Worm (Caenorhabditis elegans) whole organism, L4/young adult: ENCODE measurements around the gene F02H6.7.

Experiments
- W03F9.2 ChIP-seq: fragments of 150-350 bp; optimal IDR thresholded peaks from 2 replicates; lab custom pipeline; 2014; ENCODE audit warnings: missing biosample characterization, missing genetic modification characterization
- dao-5 ChIP-seq: sonication (generic microtip); optimal IDR thresholded peaks from 2 replicates; lab custom pipeline; 2016; ENCODE audit warnings: missing genotype, missing genetic modification characterization, moderate library complexity, missing compliant biosample characterization
- him-1 ChIP-seq: sonication (generic microtip); optimal IDR thresholded peaks from 2 replicates; lab custom pipeline; 2016; ENCODE audit warnings: missing genotype, missing genetic modification reagents, missing genetic modification characterization, missing compliant biosample characterization

The F02H6.7 gene

DNA sequence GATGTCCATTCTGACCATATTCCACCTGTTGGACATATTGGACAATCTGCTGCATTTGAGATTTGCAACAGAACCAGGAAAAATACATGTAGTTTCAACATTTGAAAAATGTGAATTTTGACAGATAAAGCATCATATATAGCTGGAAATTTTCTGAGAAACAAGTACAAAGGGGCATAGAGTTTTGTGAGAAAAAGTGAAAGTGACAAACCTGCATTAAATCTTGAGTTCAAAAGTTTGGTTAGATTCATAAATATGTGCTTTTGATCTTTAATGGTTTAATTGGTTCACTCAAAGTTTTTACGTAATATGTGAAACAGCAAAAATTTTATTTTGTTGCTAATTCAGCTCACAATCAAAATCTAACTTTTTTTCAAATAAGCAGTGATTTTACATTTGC lies at the start of gene F02H6.7:
TSS of gene F02H6.7 (minus strand) at position 101 of the 400 bp plus-strand sequence.
- TF ChIP-seq him-1 (tag; lab: Kevin White, UChicago) (no peak), W03F9.2 (no peak), dao-5 (tag; lab: Kevin White, UChicago) (no peak)

DNA sequence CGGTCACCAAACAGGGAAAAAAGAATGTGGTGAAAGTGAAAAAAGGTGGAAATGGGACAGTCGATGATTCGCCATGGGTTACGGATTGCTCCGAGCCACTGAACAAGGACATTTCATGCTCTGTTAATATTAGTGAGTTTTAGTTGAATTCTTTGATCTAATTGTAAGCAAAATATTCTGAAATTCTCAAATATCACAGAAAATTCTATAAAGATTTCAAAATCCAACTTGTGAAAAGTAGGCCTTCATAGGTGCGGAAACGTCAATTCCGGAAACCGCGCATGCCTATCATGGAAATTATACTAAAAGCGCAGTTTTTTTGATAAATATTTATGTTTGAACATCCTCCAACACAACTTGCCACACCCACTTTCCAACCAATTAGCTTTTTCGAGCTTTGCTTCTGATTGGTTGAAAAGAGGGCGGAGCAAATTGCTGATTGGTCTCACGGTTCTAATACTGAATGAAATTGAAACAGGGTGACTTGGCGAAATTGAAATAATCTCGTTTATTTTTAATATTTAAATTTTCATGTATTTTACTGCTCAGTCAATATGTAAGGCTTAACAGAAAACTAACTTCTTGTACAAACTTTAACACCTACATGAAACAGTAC lies 48.9 kb upstream of the F02H6.7 start:
- TF ChIP-seq him-1 (tag; lab: Kevin White, UChicago) = no peak
- TF ChIP-seq W03F9.2 = no peak
- no peak for TF ChIP-seq dao-5 (tag; lab: Kevin White, UChicago)

DNA sequence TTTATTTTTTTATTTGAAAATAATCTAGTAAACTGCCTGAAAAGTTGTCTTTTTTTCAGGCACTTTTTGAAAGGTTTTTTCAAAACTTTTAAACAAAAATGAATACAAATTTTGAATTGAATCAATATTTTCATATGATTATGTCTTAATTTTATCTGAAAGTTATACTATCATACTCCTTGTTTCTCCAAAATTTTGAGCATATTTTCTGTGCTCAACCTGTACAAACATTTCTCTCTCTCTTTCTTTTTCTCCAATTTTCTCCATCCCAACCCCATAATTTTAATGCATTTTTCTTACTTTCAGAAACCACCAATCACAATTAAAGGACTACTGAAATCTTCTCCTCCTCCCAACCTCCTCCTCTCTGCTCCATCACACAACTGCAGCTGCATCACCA lies 48.2 kb upstream of the F02H6.7 start, which contains the start of gene ilcr-1:
TSS of gene ilcr-1 (plus strand) at position 301 of the 400 bp plus-strand sequence.
- no peak for TF ChIP-seq dao-5 (tag; lab: Kevin White, UChicago)
- no peak for TF ChIP-seq W03F9.2
- TF ChIP-seq him-1 (tag; lab: Kevin White, UChicago) = no peak

DNA sequence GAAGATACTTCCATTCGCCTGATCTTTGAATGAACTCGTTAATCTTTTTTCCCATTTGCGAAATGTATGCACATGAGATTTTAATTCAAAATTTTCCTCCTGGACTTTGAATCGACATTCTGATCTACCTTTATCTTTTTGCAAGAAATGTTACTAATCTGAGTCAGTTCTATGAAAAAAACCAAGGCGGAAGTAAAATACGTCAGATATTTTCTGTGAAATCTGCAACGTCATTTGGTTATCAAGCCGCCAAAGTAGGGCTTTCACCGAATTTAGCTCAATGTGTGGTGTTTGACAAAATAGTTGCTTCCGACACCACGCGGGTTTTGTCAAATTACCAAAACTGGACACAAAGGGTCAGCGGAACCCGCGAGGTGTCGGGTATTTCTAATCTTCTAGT lies 46.9 kb upstream of the F02H6.7 start:
- no peak for TF ChIP-seq dao-5 (tag; lab: Kevin White, UChicago)

DNA sequence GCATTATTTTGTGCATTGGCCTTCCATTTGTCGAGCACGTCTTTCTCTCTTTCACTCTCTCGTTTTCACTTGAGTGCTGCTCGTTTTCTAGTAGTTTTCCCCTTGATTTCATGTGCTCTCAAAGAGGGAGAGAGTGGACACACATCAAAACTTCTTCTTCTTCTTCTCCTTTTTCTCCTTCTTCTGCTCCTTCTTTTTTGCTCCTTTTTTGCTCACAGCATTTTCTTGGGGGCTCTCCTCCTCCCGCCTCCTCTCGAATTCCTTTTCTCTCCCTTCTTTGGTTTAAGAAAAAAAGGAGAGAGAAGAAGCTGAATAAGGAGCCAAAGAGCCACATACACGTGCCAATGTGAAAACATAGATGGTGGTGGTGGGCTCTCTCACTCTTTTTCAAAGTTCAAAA lies 44.6 kb upstream of the F02H6.7 start:
- TF ChIP-seq him-1 (tag; lab: Kevin White, UChicago) (peak; percentile 72), W03F9.2 (no peak)

DNA sequence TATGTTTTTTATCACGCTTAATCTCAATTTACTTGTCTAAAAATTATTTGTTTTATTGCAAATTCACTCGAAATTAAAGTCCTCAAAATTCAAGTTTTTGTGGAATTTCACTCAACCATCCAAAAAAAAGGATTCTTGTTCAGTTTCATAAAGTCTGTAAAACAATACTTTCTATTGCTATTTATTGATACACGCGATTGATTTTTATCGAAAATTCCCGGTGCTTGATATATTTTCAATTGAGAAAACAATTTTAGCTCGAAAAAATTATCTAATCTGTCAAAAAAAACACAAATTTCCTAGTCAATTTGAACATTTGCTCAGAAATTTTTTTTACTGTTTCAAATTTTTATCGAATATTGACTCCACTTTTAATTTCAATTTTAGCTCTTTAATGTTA lies 42.0 kb upstream of the F02H6.7 start:
- no peak for TF ChIP-seq W03F9.2
- TF ChIP-seq him-1 (tag; lab: Kevin White, UChicago) = no peak
- TF ChIP-seq dao-5 (tag; lab: Kevin White, UChicago) = no peak

DNA sequence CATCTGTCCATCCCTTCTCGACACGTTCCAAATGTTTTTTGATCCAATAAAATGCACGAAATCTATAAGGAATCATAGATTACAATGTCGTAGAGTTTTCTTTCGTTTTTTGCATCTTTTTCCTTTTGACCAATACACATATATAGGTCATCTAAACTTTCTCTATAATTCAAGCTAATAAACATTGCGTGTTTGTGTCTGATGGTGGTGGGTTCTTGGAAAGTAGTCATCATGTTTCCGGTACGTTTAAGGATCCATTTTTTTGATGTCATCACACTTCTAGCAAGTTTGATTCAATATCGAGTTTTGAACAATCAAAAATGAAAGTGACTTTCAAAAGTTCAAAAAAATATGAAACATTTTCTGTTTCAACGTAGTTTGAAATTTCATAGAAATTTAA lies 40.9 kb upstream of the F02H6.7 start:
- no peak for TF ChIP-seq dao-5 (tag; lab: Kevin White, UChicago)
- TF ChIP-seq W03F9.2 = no peak
- TF ChIP-seq him-1 (tag; lab: Kevin White, UChicago) = no peak

DNA sequence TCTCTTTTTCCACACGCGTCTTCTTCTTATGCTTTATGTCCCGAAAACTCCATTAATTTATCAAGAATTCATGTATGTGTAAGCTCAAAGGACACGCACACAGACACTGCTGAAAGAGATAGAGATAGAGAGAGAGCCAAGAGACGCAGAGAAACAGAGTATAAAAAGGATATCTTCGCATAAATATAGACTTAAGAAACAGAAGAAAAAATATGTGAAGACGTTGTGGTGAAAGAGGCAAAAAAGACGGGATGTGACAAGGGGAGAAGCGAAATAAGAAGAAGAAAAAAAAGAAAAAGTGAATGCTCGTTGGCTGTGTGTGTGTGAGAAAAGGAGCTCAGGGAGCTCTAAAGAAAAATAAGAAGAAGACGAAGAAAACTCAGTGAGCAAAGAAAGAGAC lies 32.8 kb upstream of the F02H6.7 start:
- TF ChIP-seq dao-5 (tag; lab: Kevin White, UChicago) = no peak
- peak; percentile 77 for TF ChIP-seq him-1 (tag; lab: Kevin White, UChicago)

DNA sequence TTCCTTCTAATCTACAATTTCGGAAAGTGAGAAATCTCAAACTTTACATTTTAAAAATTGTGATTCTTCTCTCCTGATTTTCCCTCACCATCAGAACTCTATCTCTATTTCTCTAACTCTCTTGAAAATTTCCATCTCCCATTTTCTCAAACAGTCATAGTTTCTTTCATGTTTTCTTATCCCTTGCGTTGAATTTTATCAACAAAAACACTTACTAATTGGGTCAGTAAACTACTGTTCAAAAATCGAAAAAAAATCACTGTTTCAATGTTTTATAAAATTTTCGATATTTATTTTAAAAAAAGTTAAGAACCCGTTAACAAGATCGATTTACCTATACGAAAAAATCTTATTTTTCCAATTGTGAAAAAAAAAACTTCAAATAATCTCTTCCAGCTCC lies 31.2 kb upstream of the F02H6.7 start:
- TF ChIP-seq him-1 (tag; lab: Kevin White, UChicago) (no peak), dao-5 (tag; lab: Kevin White, UChicago) (no peak), W03F9.2 (no peak)

DNA sequence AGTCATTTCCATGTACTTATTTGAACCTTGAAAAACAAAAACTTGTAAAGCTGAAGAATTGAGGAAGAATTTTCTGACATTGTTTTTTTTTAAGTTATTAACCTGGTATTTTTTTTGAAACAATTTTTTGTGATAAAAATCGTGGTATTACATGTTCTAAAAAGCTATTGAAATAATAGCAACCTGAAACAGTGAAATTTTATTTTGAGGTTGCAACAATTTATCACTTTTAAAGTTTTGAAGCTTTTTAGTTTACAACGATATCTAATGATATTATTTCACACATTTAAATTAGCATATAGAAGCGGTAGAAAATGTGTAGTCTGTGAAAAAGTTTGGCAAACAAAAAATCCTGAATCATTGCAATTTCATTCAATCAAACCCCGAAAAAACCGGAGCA lies 29.6 kb upstream of the F02H6.7 start:
- TF ChIP-seq dao-5 (tag; lab: Kevin White, UChicago) = no peak
- no peak for TF ChIP-seq him-1 (tag; lab: Kevin White, UChicago)
- no peak for TF ChIP-seq W03F9.2

DNA sequence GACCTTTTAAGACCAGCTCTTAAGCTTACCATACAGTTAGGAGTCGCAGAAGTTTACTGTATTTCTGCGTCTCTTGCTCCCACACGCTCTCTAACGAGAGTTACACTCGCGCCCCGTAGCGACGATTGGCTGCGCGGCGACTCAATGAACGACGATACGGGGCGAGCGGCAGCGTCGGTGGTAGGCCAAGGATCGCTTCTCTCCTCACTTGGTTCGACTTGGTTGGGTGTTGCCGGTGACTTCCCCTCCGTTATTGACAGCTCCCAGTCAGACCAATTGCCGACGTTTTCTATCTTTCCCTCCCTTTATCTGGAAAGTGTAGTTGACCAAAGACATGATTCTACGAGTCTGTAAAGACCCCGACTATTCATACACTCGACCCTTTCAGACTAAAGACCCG lies 27.6 kb upstream of the F02H6.7 start:
- TF ChIP-seq W03F9.2 = no peak

DNA sequence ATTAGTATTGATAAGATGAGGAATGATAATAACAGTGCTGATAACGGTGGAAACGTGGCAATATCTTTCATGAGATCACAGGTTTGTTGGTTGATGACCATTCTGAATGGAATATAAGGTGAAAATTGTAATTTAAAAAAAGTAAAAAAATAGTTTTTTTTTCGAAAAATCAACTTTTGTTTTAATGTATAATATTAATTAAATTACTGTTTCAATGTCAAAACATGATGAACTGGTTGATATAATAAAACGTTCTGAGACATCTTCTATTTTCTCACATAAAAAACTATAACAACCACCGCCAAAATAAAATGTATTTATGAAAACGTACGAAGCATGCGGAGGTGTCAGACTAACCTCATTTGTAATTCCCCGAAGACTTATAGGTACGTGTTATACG lies 22.1 kb upstream of the F02H6.7 start, which contains the start of gene srab-24:
TSS of gene srab-24 (minus strand) at position 101 of the 400 bp plus-strand sequence.
- TF ChIP-seq dao-5 (tag; lab: Kevin White, UChicago) = no peak
- no peak for TF ChIP-seq him-1 (tag; lab: Kevin White, UChicago)
- no peak for TF ChIP-seq W03F9.2

DNA sequence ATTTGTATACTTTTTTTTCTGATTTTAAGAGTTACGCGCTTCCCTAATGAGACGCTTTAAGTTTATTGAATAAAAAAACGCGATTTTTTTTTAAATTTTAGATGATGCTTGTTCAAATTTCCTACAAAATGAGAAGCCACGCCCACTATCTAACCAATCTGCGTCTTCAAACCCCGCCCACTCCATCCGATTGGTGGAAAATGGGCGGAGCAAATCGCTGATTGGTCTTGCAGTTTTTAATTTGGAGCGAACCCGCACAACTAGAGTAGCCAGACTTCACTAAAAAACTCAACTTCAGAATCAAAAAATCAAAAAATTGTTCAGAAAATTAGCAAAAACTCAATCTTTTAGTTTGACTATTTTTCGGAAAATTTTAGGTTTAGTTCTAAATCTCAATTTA lies 21.5 kb upstream of the F02H6.7 start:
- TF ChIP-seq him-1 (tag; lab: Kevin White, UChicago) (no peak), dao-5 (tag; lab: Kevin White, UChicago) (no peak), W03F9.2 (no peak)

DNA sequence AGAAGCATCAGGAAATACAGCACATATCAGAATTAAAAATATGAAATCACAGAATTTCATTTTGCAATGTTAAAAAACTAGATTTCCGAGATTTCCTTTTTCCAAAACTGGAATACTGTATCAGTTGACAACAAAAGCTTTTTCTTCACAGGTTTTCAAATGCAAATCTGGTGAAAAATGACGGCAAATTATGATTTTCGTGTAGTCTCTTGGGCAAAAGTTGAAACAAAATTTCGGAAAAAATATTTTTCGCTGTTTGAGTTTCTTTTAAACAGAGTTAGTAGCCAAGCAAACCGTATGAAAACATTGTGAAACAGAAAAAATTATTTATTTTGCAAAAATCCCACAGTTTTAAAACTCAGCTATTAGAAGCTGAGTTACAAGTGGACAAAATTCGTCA lies 16.4 kb upstream of the F02H6.7 start, which contains the start of gene Y64G10A.2:
TSS of gene Y64G10A.2 (minus strand) at position 101 of the 400 bp plus-strand sequence.
- TF ChIP-seq W03F9.2 = no peak
- TF ChIP-seq him-1 (tag; lab: Kevin White, UChicago) = no peak
- TF ChIP-seq dao-5 (tag; lab: Kevin White, UChicago) = no peak

DNA sequence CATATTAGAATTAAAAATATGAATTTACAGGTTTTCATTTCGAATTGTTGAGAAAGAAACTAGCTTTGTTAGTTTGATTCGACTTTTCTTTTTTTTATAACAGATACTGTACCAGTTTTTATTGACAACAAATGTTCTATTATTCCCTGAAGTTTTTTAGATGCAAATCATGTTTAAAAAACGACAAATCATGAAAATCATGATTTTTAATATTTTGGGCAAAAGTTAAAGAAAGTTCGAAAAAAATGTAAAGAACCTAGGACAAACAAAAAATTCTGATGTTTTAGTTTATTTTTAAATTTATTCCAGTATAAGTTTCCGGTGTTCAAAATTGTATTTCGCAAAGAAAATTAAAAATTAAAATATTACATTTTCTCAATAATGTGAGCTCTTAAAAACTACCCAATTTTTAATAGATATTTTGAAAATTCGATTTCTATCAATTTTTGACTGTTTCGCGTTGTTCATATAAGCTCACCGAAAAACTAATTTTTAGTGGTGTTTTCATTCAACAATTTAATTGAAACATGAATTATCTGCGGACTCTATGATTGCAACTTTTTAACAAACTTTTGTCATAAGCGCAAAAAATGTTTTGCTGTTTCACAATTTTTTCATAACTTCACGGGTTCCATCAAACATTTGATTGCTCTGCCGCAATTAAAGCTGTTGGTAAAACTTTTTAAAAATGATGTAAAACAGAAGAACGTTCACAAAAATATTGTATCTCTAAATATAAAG lies 13.6 kb upstream of the F02H6.7 start, which contains the start of gene Y64G10A.10:
TSS of gene Y64G10A.10 (minus strand) at position 51 of the 741 bp plus-strand sequence.
- TF ChIP-seq W03F9.2 (no peak), dao-5 (tag; lab: Kevin White, UChicago) (no peak), him-1 (tag; lab: Kevin White, UChicago) (no peak)
